Fruit fly (Drosophila melanogaster) whole organism: ENCODE data around the gene CG5835.

Experiments
- Dll ChIP-seq: fragments of >200 bp; optimal IDR thresholded peaks from 2 replicates; lab custom pipeline; 2017
- EcR ChIP-seq, 2 experiments: fragments of >200 bp; optimal IDR thresholded peaks; 2 replicates each; lab custom pipeline; 2017; ENCODE audit warnings: missing biosample characterization in 2 of 2, missing genetic modification characterization in 2 of 2, missing genetic modification reagents in 2 of 2
- usp ChIP-seq: fragments of >200 bp; optimal IDR thresholded peaks from 2 replicates; lab custom pipeline; 2017; ENCODE audit warnings: missing biosample characterization, missing genetic modification characterization, mixed read lengths

DNA sequence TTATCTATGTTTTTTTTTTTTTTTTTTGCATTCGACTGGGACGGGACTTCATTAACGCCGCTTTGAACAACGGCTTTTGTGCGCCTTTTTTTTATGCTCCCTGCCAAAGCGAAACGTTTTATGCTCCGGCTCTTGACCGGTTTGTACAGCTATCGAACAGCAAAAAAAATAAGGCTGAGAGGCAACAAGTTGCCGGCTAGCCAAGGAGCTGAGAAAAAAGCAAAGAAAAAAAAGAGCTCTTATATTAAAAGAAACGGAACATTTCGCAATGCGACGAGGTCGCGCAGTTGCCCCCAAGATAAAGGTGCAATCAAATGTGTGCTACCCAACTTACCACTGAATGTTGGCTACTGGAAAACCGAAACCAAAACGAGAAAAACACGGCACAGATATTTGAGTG lies 47.0 kb downstream of the CG5835 start:
- TF ChIP-seq usp (GFP tag; lab: Kevin White, UChicago), result no peak
- no peak for TF ChIP-seq EcR (GFP tag; optimal IDR thresholded peaks at IDR 0.05; lab: Kevin White, UChicago)
- TF ChIP-seq Dll (lab: Kevin White, UChicago), result no peak
